Worm (Caenorhabditis elegans) whole organism, L2 larva: ENCODE data around the gene K01H12.4.

ENCODE experiments used
- R02D3.7 ChIP-seq: fragments of 150-350 bp; optimal IDR thresholded peaks from 2 replicates; lab custom pipeline; 2014; ENCODE audit warnings: missing biosample characterization, missing genetic modification characterization
- ama-1 ChIP-seq: fragments of 150-350 bp; optimal IDR thresholded peaks from 2 replicates; lab custom pipeline; 2018; ENCODE audit warnings: inconsistent platforms
- ceh-16 ChIP-seq: fragments of 150-350 bp; optimal IDR thresholded peaks from 2 replicates; lab custom pipeline; 2014; ENCODE audit warnings: missing biosample characterization, missing genetic modification characterization
- lin-13 ChIP-seq: fragments of 150-350 bp; optimal IDR thresholded peaks from 2 replicates; lab custom pipeline; 2014; ENCODE audit warnings: missing biosample characterization, missing genetic modification reagents, missing genetic modification characterization
- mab-5 ChIP-seq: fragments of 150-350 bp; optimal IDR thresholded peaks from 2 replicates; lab custom pipeline; 2014; ENCODE audit warnings: missing biosample characterization, missing genetic modification characterization
- nhr-12 ChIP-seq: fragments of 150-350 bp; optimal IDR thresholded peaks from 2 replicates; lab custom pipeline; 2014; ENCODE audit warnings: missing biosample characterization, missing genetic modification characterization
- nhr-237 ChIP-seq: fragments of 150-350 bp; optimal IDR thresholded peaks from 2 replicates; lab custom pipeline; 2014; ENCODE audit warnings: missing biosample characterization, missing genetic modification characterization
- nhr-77 ChIP-seq: fragments of 150-350 bp; optimal IDR thresholded peaks from 2 replicates; lab custom pipeline; 2014; ENCODE audit warnings: missing biosample characterization, missing genetic modification characterization
- skn-1 ChIP-seq: sonication (generic microtip); optimal IDR thresholded peaks from 2 replicates; lab custom pipeline; 2017; ENCODE audit warnings: missing biosample characterization, missing genetic modification characterization
- unc-39 ChIP-seq: fragments of 150-350 bp; optimal IDR thresholded peaks from 2 replicates; lab custom pipeline; 2014; ENCODE audit warnings: missing biosample characterization, missing genetic modification characterization
- unc-62 ChIP-seq: fragments of 150-350 bp; optimal IDR thresholded peaks from 2 replicates; lab custom pipeline; 2014; ENCODE audit warnings: missing biosample characterization, missing genetic modification reagents, missing genetic modification characterization
- zag-1 ChIP-seq: fragments of 150-350 bp; optimal IDR thresholded peaks from 2 replicates; lab custom pipeline; 2014; ENCODE audit warnings: missing biosample characterization, missing genetic modification characterization
- ztf-4 ChIP-seq: fragments of 150-350 bp; optimal IDR thresholded peaks from 2 replicates; lab custom pipeline; 2014; ENCODE audit warnings: missing biosample characterization, missing genetic modification characterization

DNA sequence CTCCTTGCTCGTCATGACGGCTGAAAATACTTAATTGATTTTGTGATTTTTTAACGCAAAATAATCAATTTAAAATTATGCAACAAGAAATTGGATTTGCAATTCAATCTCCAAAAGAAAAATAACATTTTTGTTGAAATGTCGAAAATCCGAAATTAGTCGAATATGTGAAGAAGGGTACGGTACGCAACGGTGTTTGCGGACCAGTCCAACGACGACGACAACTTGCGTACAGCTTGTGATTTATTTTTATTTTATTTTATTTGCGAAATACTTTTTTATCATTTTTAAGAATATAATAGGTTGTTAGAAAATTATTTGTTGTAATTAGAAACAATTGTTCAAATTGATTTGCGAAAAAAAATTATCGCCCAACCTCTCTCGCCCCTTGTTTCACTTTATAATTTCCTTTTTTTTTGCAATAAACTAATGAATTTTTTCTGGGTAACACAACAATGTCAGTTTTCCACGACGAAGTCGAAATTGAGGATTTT, 6.1 kb upstream of the K01H12.4 start, which contains the start of the genes dcaf-1 and dph-3:
- TF ChIP-seq skn-1 (tag; lab: Kevin White, UChicago) (no peak), zag-1 (tag; lab: Kevin White, UChicago) (no peak), nhr-77 (tag; lab: Kevin White, UChicago) (no peak), unc-62 (GFP tag; lab: Kevin White, UChicago) (no peak), lin-13 (GFP tag; lab: Kevin White, UChicago) (peak; percentile 62), R02D3.7 (tag; lab: Kevin White, UChicago) (no peak), ceh-16 (no peak), mab-5 (tag; lab: Kevin White, UChicago) (peak; percentile 20), nhr-237 (tag; lab: Kevin White, UChicago) (no peak), nhr-12 (tag; lab: Kevin White, UChicago) (no peak), ztf-4 (tag; lab: Kevin White, UChicago) (no peak), unc-39 (no peak), ama-1 (no peak)
